Worm (Caenorhabditis elegans) whole organism, L3 larva: Measurements from ENCODE around the gene nst-1.

ENCODE experiments used
- aly-2 ChIP-seq: fragments of 150-350 bp; optimal IDR thresholded peaks from 2 replicates; lab custom pipeline; 2014; ENCODE audit warnings: missing biosample characterization, missing genetic modification characterization
- lin-15B ChIP-seq: fragments of 150-350 bp; optimal IDR thresholded peaks from 2 replicates; lab custom pipeline; 2014; ENCODE audit warnings: missing biosample characterization, missing genetic modification characterization
- lsy-12 ChIP-seq: sonication (generic microtip); optimal IDR thresholded peaks from 2 replicates; lab custom pipeline; 2016; ENCODE audit warnings: mild to moderate bottlenecking, missing genetic modification characterization, missing compliant biosample characterization
- nfya-1 ChIP-seq: sonication (generic microtip); optimal IDR thresholded peaks from 2 replicates; lab custom pipeline; 2017; ENCODE audit warnings: missing genetic modification characterization, mild to moderate bottlenecking, missing compliant biosample characterization, antibody characterized with exemption, moderate library complexity; ENCODE audit not compliant: insufficient read depth
- nhr-12 ChIP-seq: fragments of 150-350 bp; optimal IDR thresholded peaks from 2 replicates; lab custom pipeline; 2014; ENCODE audit warnings: missing biosample characterization, missing genetic modification characterization
- nhr-23 ChIP-seq: fragments of 150-350 bp; optimal IDR thresholded peaks from 2 replicates; lab custom pipeline; 2014; ENCODE audit warnings: missing biosample characterization, missing genetic modification reagents, missing genetic modification characterization
- nhr-25 ChIP-seq: sonication (generic microtip); optimal IDR thresholded peaks from 2 replicates; lab custom pipeline; 2017; ENCODE audit warnings: missing biosample characterization, missing genetic modification characterization
- pha-4 ChIP-seq: fragments of 150-350 bp; optimal IDR thresholded peaks from 2 replicates; lab custom pipeline; 2014; ENCODE audit warnings: missing biosample characterization, missing genetic modification reagents, missing genetic modification characterization
- sea-2 ChIP-seq: fragments of 150-350 bp; sonication (generic microtip); optimal IDR thresholded peaks from 4 replicates; lab custom pipeline; 2014; ENCODE audit warnings: missing biosample characterization, missing genetic modification reagents, missing genetic modification characterization
- snpc-4 ChIP-seq: fragments of 150-350 bp; optimal IDR thresholded peaks from 2 replicates; lab custom pipeline; 2014; ENCODE audit warnings: missing biosample characterization, missing genetic modification characterization

- TF ChIP-seq aly-2 (tag; lab: Kevin White, UChicago) (no peak), nfya-1 (tag; lab: Kevin White, UChicago) (no peak), sea-2 (no peak), snpc-4 (tag; lab: Kevin White, UChicago) (no peak), lsy-12 (tag; lab: Kevin White, UChicago) (no peak), nhr-25 (tag; lab: Kevin White, UChicago) (no peak), nhr-12 (tag; lab: Kevin White, UChicago) (no peak), lin-15B (tag; lab: Kevin White, UChicago) (no peak), nhr-23 (no peak), pha-4 (tag; lab: Kevin White, UChicago) (no peak)
These were observed 38.2 kb upstream of the nst-1 start, which contains the start of gene shw-1 for ce11 chrII:8321244-8321643.
